Fruit fly (Drosophila melanogaster) whole organism, embryonic: Measurements from ENCODE around the gene Ldh.
A peak's percentile ranks its signal among the peaks of the same experiment; 100 is the strongest.

ENCODE experiments used
- CG11247 ChIP-seq: fragments of 200-800 bp; sonication (Bioruptor generic); IDR thresholded peaks from 2 replicates; pipeline ENCODE4 v1.3.6; 2022; ENCODE audit warnings: missing biosample characterization, missing genetic modification characterization
- otp ChIP-seq: fragments of 200-800 bp; sonication (Bioruptor generic); IDR thresholded peaks from 3 replicates; pipeline ENCODE4, ENCODE4 v1.3.6; 2022; ENCODE audit warnings: missing biosample characterization, missing genetic modification characterization

DNA sequence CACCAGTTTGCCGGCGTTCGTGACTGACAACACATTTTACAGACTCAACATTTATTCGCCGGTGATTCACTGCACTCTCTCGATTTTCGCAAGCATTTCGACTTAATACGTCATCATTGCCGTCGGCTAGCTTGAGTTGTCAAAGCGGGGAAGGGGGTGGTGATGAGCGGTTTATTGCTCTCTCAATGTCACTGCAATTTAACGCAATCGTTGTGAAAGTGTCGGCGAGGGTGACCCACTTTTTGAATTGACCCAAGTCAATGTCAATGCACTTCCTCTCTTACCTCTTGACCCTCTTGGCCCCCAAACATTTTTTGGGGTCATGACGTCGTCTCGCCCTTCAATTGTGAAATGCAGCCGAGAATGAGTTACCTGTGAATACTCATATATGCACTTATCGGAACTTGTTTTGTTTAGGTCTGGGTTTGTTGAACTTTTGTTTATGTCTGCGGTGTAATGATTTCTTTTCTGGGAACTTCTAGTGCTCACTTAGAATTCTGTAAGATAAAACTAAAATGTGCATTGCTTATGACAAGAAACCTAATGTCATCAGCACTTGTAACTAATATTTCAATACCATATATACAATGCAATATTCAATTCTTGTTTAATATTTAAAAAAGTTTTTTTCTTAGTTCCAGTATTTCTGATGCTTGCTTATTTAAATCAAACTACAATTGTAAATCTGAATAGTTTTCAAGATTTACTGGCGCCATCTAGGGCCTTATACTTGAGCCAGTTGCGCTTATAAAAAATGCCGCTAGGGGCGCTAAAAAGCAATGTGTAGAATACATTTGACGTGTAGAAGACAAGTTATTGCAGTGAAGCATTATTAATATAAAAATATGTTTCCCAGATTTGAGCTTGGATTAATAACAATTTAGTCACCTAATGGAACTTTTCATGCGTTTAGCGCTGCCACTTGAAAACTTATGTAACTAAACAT, 1.7 kb upstream of the Ldh start:
- peak; percentile 76 for TF ChIP-seq CG11247
- TF ChIP-seq otp: no peak
